Worm (Caenorhabditis elegans) whole organism, L2 larva: ENCODE results near the gene srlf-30.

ENCODE experiments used
- F13H6.1 ChIP-seq: sonication (generic microtip); optimal IDR thresholded peaks from 2 replicates; lab custom pipeline; 2016; ENCODE audit warnings: missing genetic modification characterization, missing compliant biosample characterization
- ceh-82 ChIP-seq: fragments of 150-350 bp; optimal IDR thresholded peaks from 2 replicates; lab custom pipeline; 2014; ENCODE audit warnings: missing biosample characterization, missing genetic modification characterization
- crh-2 ChIP-seq: sonication (generic microtip); optimal IDR thresholded peaks from 2 replicates; lab custom pipeline; 2017; ENCODE audit warnings: missing biosample characterization, missing genetic modification characterization
- elt-3 ChIP-seq: sonication (generic microtip); optimal IDR thresholded peaks from 2 replicates; lab custom pipeline; 2017; ENCODE audit warnings: missing biosample characterization, missing genetic modification characterization
- lin-11 ChIP-seq: fragments of 150-350 bp; sonication (generic microtip); optimal IDR thresholded peaks from 2 replicates; lab custom pipeline; 2014; ENCODE audit warnings: missing biosample characterization, missing genetic modification characterization, inconsistent platforms, mixed read lengths
- lin-13 ChIP-seq: fragments of 150-350 bp; optimal IDR thresholded peaks from 2 replicates; lab custom pipeline; 2014; ENCODE audit warnings: missing biosample characterization, missing genetic modification reagents, missing genetic modification characterization
- lsy-2 ChIP-seq, 2 experiments: fragments of 150-350 bp in 1 of 2; sonication (generic microtip) in 1 of 2; optimal IDR thresholded peaks; 2 replicates each; lab custom pipeline; 2014 to 2017; ENCODE audit warnings: missing biosample characterization in 2 of 2, missing genetic modification characterization in 2 of 2
- nhr-25 ChIP-seq: fragments of 150-350 bp; sonication (generic microtip); optimal IDR thresholded peaks from 3 replicates; lab custom pipeline; 2014; ENCODE audit warnings: missing biosample characterization, missing genetic modification characterization
- nhr-6 ChIP-seq: fragments of 150-350 bp; optimal IDR thresholded peaks from 2 replicates; lab custom pipeline; 2014; ENCODE audit warnings: missing biosample characterization, missing genetic modification characterization
- nhr-77 ChIP-seq: fragments of 150-350 bp; optimal IDR thresholded peaks from 2 replicates; lab custom pipeline; 2014; ENCODE audit warnings: missing biosample characterization, missing genetic modification characterization
- sma-9 ChIP-seq, 2 experiments: fragments of 150-350 bp in 1 of 2; sonication (generic microtip) in 1 of 2; optimal IDR thresholded peaks; 2 replicates each; lab custom pipeline; 2014 to 2016; ENCODE audit warnings: missing genetic modification characterization in 2 of 2, mild to moderate bottlenecking in 1 of 2, missing biosample characterization in 1 of 2, missing compliant biosample characterization in 1 of 2, missing genetic modification reagents in 1 of 2, moderate library complexity in 1 of 2
- snpc-4 ChIP-seq: fragments of 150-350 bp; optimal IDR thresholded peaks from 2 replicates; lab custom pipeline; 2014; ENCODE audit warnings: missing biosample characterization, missing genetic modification characterization
- zag-1 ChIP-seq: fragments of 150-350 bp; optimal IDR thresholded peaks from 2 replicates; lab custom pipeline; 2014; ENCODE audit warnings: missing biosample characterization, missing genetic modification characterization

DNA sequence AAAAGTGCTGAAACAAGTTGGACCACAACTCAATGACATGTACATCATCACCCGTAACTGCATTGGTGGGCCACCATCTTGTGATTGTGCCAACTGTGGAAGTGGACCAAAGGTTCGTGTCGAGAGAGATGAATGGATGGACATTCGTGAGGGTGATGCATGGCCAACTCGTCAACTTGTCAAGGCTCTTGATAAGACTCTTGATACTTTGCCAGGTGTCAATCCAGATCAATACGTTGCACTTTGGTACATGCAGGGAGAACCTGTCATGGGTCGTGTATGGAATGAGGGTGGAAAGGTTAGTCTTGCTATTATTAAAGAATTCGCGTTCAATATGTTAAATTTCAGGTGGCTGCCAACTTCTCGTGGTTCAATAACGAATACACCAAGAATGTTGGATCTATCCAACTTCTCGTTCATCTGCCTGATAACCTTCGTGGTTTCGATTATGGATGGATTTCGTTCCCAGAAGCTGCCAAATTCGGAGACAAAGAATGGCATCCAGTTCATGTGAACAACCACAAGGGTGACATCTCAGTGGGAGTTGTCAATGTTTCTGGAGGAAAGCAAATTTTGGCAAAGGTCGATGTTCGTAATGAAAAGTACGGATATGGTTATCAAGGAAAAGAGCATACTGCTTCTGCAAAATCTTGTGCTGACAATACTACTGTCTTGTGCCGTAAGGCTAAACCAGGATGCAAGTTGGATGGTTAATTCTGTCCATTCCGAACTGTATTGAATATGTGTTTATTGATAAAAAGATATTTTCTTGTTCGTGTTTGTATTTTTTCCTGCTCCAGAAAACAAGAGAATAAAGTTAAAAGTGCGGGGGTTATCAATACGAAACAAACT, 50.4 kb downstream of the srlf-30 start:
- TF ChIP-seq snpc-4 (tag; lab: Kevin White, UChicago) (no peak), crh-2 (tag; lab: Kevin White, UChicago) (no peak), lsy-2 (tag; optimal IDR thresholded peaks at IDR 0.05; lab: Kevin White, UChicago) (no peak), ceh-82 (tag; lab: Kevin White, UChicago) (no peak), nhr-25 (no peak), F13H6.1 (no peak), nhr-6 (tag; lab: Kevin White, UChicago) (no peak), sma-9 (GFP tag; optimal IDR thresholded peaks at IDR 0.05; lab: Kevin White, UChicago) (no peak), sma-9 (tag; optimal IDR thresholded peaks at IDR 0.05; lab: Kevin White, UChicago) (no peak), lin-11 (no peak), elt-3 (tag; lab: Kevin White, UChicago) (no peak), nhr-77 (tag; lab: Kevin White, UChicago) (no peak), zag-1 (tag; lab: Kevin White, UChicago) (no peak), lin-13 (GFP tag; lab: Kevin White, UChicago) (no peak)
